Worm (Caenorhabditis elegans) whole organism, mixed stage, embryonic: Measurements from ENCODE around the gene let-721.

Experiments
- bed-3 ChIP-seq: fragments of 200-800 bp; sonication (Bioruptor generic); optimal IDR thresholded peaks from 3 replicates; lab custom pipeline; 2018; ENCODE audit warnings: mild to moderate bottlenecking, missing genetic modification characterization, moderate library complexity, missing compliant biosample characterization
- blmp-1 ChIP-seq: fragments of 150-350 bp; optimal IDR thresholded peaks from 2 replicates; lab custom pipeline; 2014; ENCODE audit warnings: missing biosample characterization, missing genetic modification characterization
- ceh-39 ChIP-seq: fragments of 150-350 bp; optimal IDR thresholded peaks from 2 replicates; lab custom pipeline; 2014; ENCODE audit warnings: missing biosample characterization, missing genetic modification characterization
- ceh-43 ChIP-seq: fragments of 200-800 bp; sonication (Bioruptor generic); optimal IDR thresholded peaks from 2 replicates; lab custom pipeline; 2018; ENCODE audit warnings: mild to moderate bottlenecking, missing genetic modification characterization, moderate library complexity, missing compliant biosample characterization
- ceh-83 ChIP-seq: fragments of 200-800 bp; sonication (Bioruptor generic); optimal IDR thresholded peaks from 2 replicates; lab custom pipeline; 2018; ENCODE audit warnings: mild to moderate bottlenecking, missing genetic modification characterization, missing compliant biosample characterization
- ces-1 ChIP-seq: fragments of 150-350 bp; optimal IDR thresholded peaks from 2 replicates; lab custom pipeline; 2014; ENCODE audit warnings: missing biosample characterization, missing genetic modification reagents, missing genetic modification characterization
- cnd-1 ChIP-seq: fragments of 200-800 bp; sonication (Bioruptor generic); optimal IDR thresholded peaks from 2 replicates; lab custom pipeline; 2018; ENCODE audit warnings: mild to moderate bottlenecking, missing genetic modification characterization, missing compliant biosample characterization
- elt-1 ChIP-seq: sonication (generic microtip); optimal IDR thresholded peaks from 2 replicates; lab custom pipeline; 2017; ENCODE audit warnings: missing genetic modification characterization, mild to moderate bottlenecking, missing compliant biosample characterization, antibody characterized with exemption, moderate library complexity, borderline replicate concordance; ENCODE audit not compliant: insufficient read depth
- flh-1 ChIP-seq: fragments of 200-800 bp; sonication (Bioruptor generic); optimal IDR thresholded peaks from 2 replicates; lab custom pipeline; 2018; ENCODE audit warnings: mild to moderate bottlenecking, missing genetic modification characterization, moderate library complexity, missing compliant biosample characterization
- ham-2 ChIP-seq: fragments of 200-800 bp; sonication (Bioruptor generic); optimal IDR thresholded peaks from 2 replicates; lab custom pipeline; 2018; ENCODE audit warnings: mild to moderate bottlenecking, missing genetic modification characterization, missing compliant biosample characterization
- lin-13 ChIP-seq: fragments of 150-350 bp; optimal IDR thresholded peaks from 2 replicates; lab custom pipeline; 2014; ENCODE audit warnings: missing biosample characterization, missing genetic modification characterization
- lin-32 ChIP-seq: fragments of 200-800 bp; sonication (Bioruptor generic); optimal IDR thresholded peaks from 2 replicates; lab custom pipeline; 2018; ENCODE audit warnings: mild to moderate bottlenecking, missing genetic modification characterization, missing compliant biosample characterization
- lsy-2 ChIP-seq: fragments of 150-350 bp; optimal IDR thresholded peaks from 2 replicates; lab custom pipeline; 2014; ENCODE audit warnings: missing biosample characterization, missing genetic modification characterization
- mab-5 ChIP-seq: fragments of 150-350 bp; optimal IDR thresholded peaks from 2 replicates; lab custom pipeline; 2014; ENCODE audit warnings: missing biosample characterization, missing genetic modification characterization
- mep-1 ChIP-seq: fragments of 150-350 bp; optimal IDR thresholded peaks from 2 replicates; lab custom pipeline; 2017; ENCODE audit warnings: missing biosample characterization, missing genetic modification reagents, missing genetic modification characterization, inconsistent platforms
- mls-2 ChIP-seq: sonication (generic microtip); optimal IDR thresholded peaks from 2 replicates; lab custom pipeline; 2016; ENCODE audit warnings: mild to moderate bottlenecking, missing genetic modification characterization, moderate library complexity, missing compliant biosample characterization
- nhr-2 ChIP-seq: fragments of 150-350 bp; optimal IDR thresholded peaks from 2 replicates; lab custom pipeline; 2014; ENCODE audit warnings: missing biosample characterization, missing genetic modification characterization
- nhr-237 ChIP-seq: fragments of 150-350 bp; optimal IDR thresholded peaks from 2 replicates; lab custom pipeline; 2014; ENCODE audit warnings: missing biosample characterization, missing genetic modification characterization
- nhr-28 ChIP-seq: fragments of 150-350 bp; optimal IDR thresholded peaks from 2 replicates; lab custom pipeline; 2014; ENCODE audit warnings: missing biosample characterization, missing genetic modification characterization
- nhr-76 ChIP-seq: sonication (generic microtip); optimal IDR thresholded peaks from 2 replicates; lab custom pipeline; 2017; ENCODE audit warnings: missing biosample characterization, missing genetic modification characterization
- pha-4 ChIP-seq: fragments of 150-350 bp; optimal IDR thresholded peaks from 2 replicates; lab custom pipeline; 2018; ENCODE audit warnings: missing biosample characterization, missing genetic modification reagents, missing genetic modification characterization
- snpc-4 ChIP-seq: fragments of 150-350 bp; optimal IDR thresholded peaks from 2 replicates; lab custom pipeline; 2014; ENCODE audit warnings: missing biosample characterization, missing genetic modification characterization
- sptf-1 ChIP-seq: sonication (generic microtip); optimal IDR thresholded peaks from 2 replicates; lab custom pipeline; 2017; ENCODE audit warnings: mild to moderate bottlenecking, missing genetic modification characterization, moderate library complexity, missing compliant biosample characterization
- tbx-8 ChIP-seq: fragments of 200-800 bp; sonication (Bioruptor generic); optimal IDR thresholded peaks from 2 replicates; lab custom pipeline; 2018; ENCODE audit warnings: mild to moderate bottlenecking, missing genetic modification characterization, moderate library complexity, missing compliant biosample characterization
- unc-39 ChIP-seq: fragments of 150-350 bp; optimal IDR thresholded peaks from 2 replicates; lab custom pipeline; 2014; ENCODE audit warnings: missing biosample characterization, missing genetic modification characterization
- unc-62 ChIP-seq: fragments of 150-350 bp; optimal IDR thresholded peaks from 2 replicates; lab custom pipeline; 2014; ENCODE audit warnings: missing biosample characterization, missing genetic modification reagents, missing genetic modification characterization
- zip-8 ChIP-seq: fragments of 150-350 bp; optimal IDR thresholded peaks from 2 replicates; lab custom pipeline; 2014; ENCODE audit warnings: missing biosample characterization, missing genetic modification characterization
- ztf-11 ChIP-seq: fragments of 150-350 bp; optimal IDR thresholded peaks from 2 replicates; lab custom pipeline; 2014; ENCODE audit warnings: missing biosample characterization, missing genetic modification characterization

let-721 gene

ce11 chrIII:6431766-6432228 is 14.9 kb downstream of the let-721 start, which contains the start of the genes mrps-17 and txdc-9 (continued):
- no peak for TF ChIP-seq elt-1
- no peak for TF ChIP-seq zip-8 (tag; lab: Kevin White, UChicago)

- TF ChIP-seq ces-1 (GFP tag; lab: Kevin White, UChicago) (no peak), nhr-76 (tag; lab: Kevin White, UChicago) (no peak), nhr-2 (tag; lab: Kevin White, UChicago) (no peak), elt-1 (no peak), nhr-28 (tag; lab: Kevin White, UChicago) (no peak), pha-4 (tag; lab: Kevin White, UChicago) (no peak), ztf-11 (tag; lab: Kevin White, UChicago) (no peak), ham-2 (GFP tag; lab: Kevin White, UChicago) (no peak)
- TF ChIP-seq, all 35 proteins: peak for 0
Measured at ce11 chrIII:6430834-6431233, 15.9 kb downstream of the let-721 start, which contains the start of gene popl-1. TSS of gene popl-1 (minus strand) at chrIII:6430934.

DNA sequence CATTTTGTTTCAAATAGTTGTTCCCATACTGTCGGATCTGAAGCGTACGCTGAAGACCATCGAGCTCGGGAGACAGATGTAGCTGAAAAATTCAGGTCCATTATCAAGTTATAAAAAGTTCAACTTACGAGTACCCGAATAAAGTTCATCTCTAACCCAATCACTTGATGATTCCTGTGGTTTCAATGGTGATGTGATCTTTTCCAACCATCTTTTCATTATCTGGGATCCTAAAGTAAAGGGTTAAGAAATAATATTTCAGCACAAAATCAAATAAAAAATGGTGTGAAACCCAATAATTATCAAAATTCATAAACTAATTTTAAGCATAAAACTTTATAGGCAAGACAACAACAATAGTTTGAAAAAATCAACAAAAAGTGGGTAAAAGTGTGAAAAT is 19.5 kb downstream of the let-721 start, which contains the start of gene C05D11.8:
Gene C05D11.8, minus strand, starts transcription at position 101 of the 400 bp plus-strand sequence.
- TF ChIP-seq cnd-1 (tag; lab: Kevin White, UChicago) (no peak), blmp-1 (no peak), nhr-237 (tag; lab: Kevin White, UChicago) (no peak), mls-2 (tag; lab: Kevin White, UChicago) (no peak)

- no peak for TF ChIP-seq ceh-83 (GFP tag; lab: Kevin White, UChicago)
- TF ChIP-seq tbx-8 (GFP tag; lab: Kevin White, UChicago) = no peak
- no peak for TF ChIP-seq blmp-1
- no peak for TF ChIP-seq nhr-2 (tag; lab: Kevin White, UChicago)
- no peak for TF ChIP-seq elt-1
- TF ChIP-seq bed-3 = no peak
- TF ChIP-seq lsy-2 (tag; lab: Kevin White, UChicago) = no peak
- TF ChIP-seq nhr-76 (tag; lab: Kevin White, UChicago) = no peak
- no peak for TF ChIP-seq ces-1 (GFP tag; lab: Kevin White, UChicago)
- no peak for TF ChIP-seq nhr-28 (tag; lab: Kevin White, UChicago)
- TF ChIP-seq mab-5 (tag; lab: Kevin White, UChicago) = no peak
- TF ChIP-seq ceh-43 (GFP tag; lab: Kevin White, UChicago) = no peak
- no peak for TF ChIP-seq nhr-237 (tag; lab: Kevin White, UChicago)
- no peak for TF ChIP-seq ceh-39 (tag; lab: Kevin White, UChicago)
- no peak for TF ChIP-seq snpc-4 (tag; lab: Kevin White, UChicago)
- no peak for TF ChIP-seq zip-8 (tag; lab: Kevin White, UChicago)
- no peak for TF ChIP-seq flh-1 (GFP tag; lab: Kevin White, UChicago)
- TF ChIP-seq unc-62 = no peak
- no peak for TF ChIP-seq lin-32 (GFP tag; lab: Kevin White, UChicago)
- no peak for TF ChIP-seq unc-39 (tag; lab: Kevin White, UChicago)
Measured at ce11 chrIII:6422721-6423120, 24.0 kb downstream of the let-721 start.

DNA sequence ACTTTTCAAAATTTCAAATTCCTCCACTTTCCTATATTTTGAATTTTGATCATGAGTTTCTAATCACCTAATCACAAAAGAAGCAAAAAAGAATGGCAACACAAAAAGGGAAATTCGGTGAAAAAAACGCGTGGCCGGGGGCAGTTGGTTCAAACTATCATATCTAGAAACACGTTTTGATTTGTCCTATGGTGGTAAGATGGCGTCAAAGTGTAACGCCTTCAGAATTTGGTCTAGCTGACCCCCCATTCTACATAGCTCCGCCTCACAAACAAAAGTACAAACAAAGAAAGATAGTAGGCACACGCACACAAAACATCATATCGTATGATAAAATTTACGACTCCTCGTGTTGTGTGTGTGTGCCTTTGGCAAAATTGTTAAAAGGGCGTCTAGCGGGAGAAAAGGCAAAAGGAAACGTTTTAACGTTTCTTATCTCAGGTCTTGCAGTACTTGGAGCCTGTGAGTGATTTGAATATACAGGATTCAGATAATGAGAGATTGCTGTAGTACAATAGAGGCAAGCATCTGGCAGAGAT is 24.7 kb downstream of the let-721 start:
- TF ChIP-seq ceh-83 (GFP tag; lab: Kevin White, UChicago) = no peak
- no peak for TF ChIP-seq snpc-4 (tag; lab: Kevin White, UChicago)
- no peak for TF ChIP-seq ceh-39 (tag; lab: Kevin White, UChicago)
- TF ChIP-seq nhr-76 (tag; lab: Kevin White, UChicago) = no peak
- TF ChIP-seq blmp-1 = no peak
- no peak for TF ChIP-seq ztf-11 (tag; lab: Kevin White, UChicago)
- TF ChIP-seq mep-1 (tag; lab: Kevin White, UChicago) = no peak
- no peak for TF ChIP-seq sptf-1 (tag; lab: Kevin White, UChicago)
- TF ChIP-seq lin-32 (GFP tag; lab: Kevin White, UChicago) = no peak
- TF ChIP-seq pha-4 (tag; lab: Kevin White, UChicago) = no peak
- TF ChIP-seq ham-2 (GFP tag; lab: Kevin White, UChicago) = no peak
- TF ChIP-seq lin-13 (tag; lab: Kevin White, UChicago) = no peak
- TF ChIP-seq nhr-28 (tag; lab: Kevin White, UChicago) = no peak
- no peak for TF ChIP-seq lsy-2 (tag; lab: Kevin White, UChicago)
- no peak for TF ChIP-seq ces-1 (GFP tag; lab: Kevin White, UChicago)
